Worm (Caenorhabditis elegans) whole organism, L4/young adult: Measurements from ENCODE around the gene F48G7.12.

Source experiments
- W03F9.2 ChIP-seq: fragments of 150-350 bp; optimal IDR thresholded peaks from 2 replicates; lab custom pipeline; 2014; ENCODE audit warnings: missing biosample characterization, missing genetic modification characterization
- him-1 ChIP-seq: sonication (generic microtip); optimal IDR thresholded peaks from 2 replicates; lab custom pipeline; 2016; ENCODE audit warnings: missing genotype, missing genetic modification reagents, missing genetic modification characterization, missing compliant biosample characterization

ce11 chrV:598626-599025 is 47.4 kb downstream of the F48G7.12 start:
- TF ChIP-seq him-1 (tag; lab: Kevin White, UChicago), result no peak
- TF ChIP-seq W03F9.2 (tag; lab: Kevin White, UChicago), result no peak
